Worm (Caenorhabditis elegans): Measurements from ENCODE around the gene spch-1.

DNA sequence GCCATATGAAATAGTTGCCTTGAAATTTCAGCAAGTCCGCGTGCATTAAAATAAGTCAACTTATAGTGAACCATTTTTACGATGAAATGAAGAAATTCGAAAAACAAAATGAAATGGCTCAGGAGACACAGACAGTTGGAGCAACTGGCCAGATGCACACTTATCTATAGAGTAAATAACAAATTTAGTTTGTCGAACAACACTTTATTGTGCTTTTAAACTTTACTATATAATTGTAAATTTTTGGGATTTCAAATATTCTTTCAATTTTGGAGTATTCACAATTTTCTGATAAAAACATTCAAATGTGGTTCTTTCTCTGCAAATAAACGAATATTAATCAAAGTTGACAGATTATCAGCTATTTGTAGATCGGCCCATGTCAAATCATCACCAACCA lies 28.8 kb upstream of the spch-1 start, which contains the start of gene gst-3:
- TF ChIP-seq him-1 (tag; optimal IDR thresholded peaks at IDR 0.05) (no peak), dao-5 (tag; optimal IDR thresholded peaks at IDR 0.05) (no peak), W03F9.2 (tag; optimal IDR thresholded peaks at IDR 0.05) (no peak)

Data from whole organism, L4/young adult.